Worm (Caenorhabditis elegans): ENCODE results near the gene got-1.2.

- TF ChIP-seq fkh-10 (GFP tag; optimal IDR thresholded peaks at IDR 0.05) (no peak), tbx-2 (tag; optimal IDR thresholded peaks at IDR 0.05) (no peak), lim-6 (tag; optimal IDR thresholded peaks at IDR 0.05) (no peak), ama-1 (optimal IDR thresholded peaks at IDR 0.05) (no peak), lin-11 (tag; optimal IDR thresholded peaks at IDR 0.05) (no peak), elt-2 (tag; optimal IDR thresholded peaks at IDR 0.05) (no peak), nhr-11 (tag; optimal IDR thresholded peaks at IDR 0.05) (no peak)
Measured at ce11 chrX:16773421-16773820, 19.5 kb downstream of the got-1.2 start.
